Fruit fly (Drosophila melanogaster) Kc167 (cell line): ENCODE results near the gene CG46313.

ENCODE experiments used
- Myc ChIP-seq: fragments of >200 bp; optimal IDR thresholded peaks from 2 replicates; lab custom pipeline; 2017; ENCODE audit warnings: missing external identifiers
- Sin3A ChIP-seq: fragments of >200 bp; optimal IDR thresholded peaks from 2 replicates; lab custom pipeline; 2018; ENCODE audit warnings: missing external identifiers
- h ChIP-seq: fragments of >200 bp; optimal IDR thresholded peaks from 3 replicates; lab custom pipeline; 2018; ENCODE audit warnings: missing external identifiers
- insv ChIP-seq: fragments of >200 bp; optimal IDR thresholded peaks from 3 replicates; lab custom pipeline; 2018; ENCODE audit warnings: missing external identifiers
- psq ChIP-seq: fragments of >200 bp; optimal IDR thresholded peaks from 2 replicates; lab custom pipeline; 2017; ENCODE audit warnings: missing external identifiers
- ttk ChIP-seq: sonication (Bioruptor generic); optimal IDR thresholded peaks from 2 replicates; lab custom pipeline; 2017; ENCODE audit warnings: missing external identifiers

The CG46313 gene

dm6 chr3R:26978241-26978640, at the start of gene CG46313, which contains the start of gene CG14253:
Gene CG46313 (plus strand): TSS chr3R:26978541.
Gene CG14253 (plus strand): TSS chr3R:26978541.
- TF ChIP-seq psq (lab: Kevin White, UChicago) (no peak), Myc (lab: Kevin White, UChicago) (no peak), ttk (lab: Kevin White, UChicago) (no peak), h (lab: Kevin White, UChicago) (no peak), insv (lab: Kevin White, UChicago) (no peak), Sin3A (lab: Kevin White, UChicago) (no peak)

dm6 chr3R:26933885-26934284, 44.5 kb upstream of the CG46313 start:
- TF ChIP-seq h (lab: Kevin White, UChicago) (no peak), ttk (lab: Kevin White, UChicago) (no peak), Sin3A (lab: Kevin White, UChicago) (no peak), psq (lab: Kevin White, UChicago) (no peak), Myc (lab: Kevin White, UChicago) (no peak), insv (lab: Kevin White, UChicago) (no peak)

dm6 chr3R:26934523-26934922, 43.8 kb upstream of the CG46313 start:
- no peak for TF ChIP-seq Myc (lab: Kevin White, UChicago)
- no peak for TF ChIP-seq h (lab: Kevin White, UChicago)
- no peak for TF ChIP-seq psq (lab: Kevin White, UChicago)
- no peak for TF ChIP-seq ttk (lab: Kevin White, UChicago)
- TF ChIP-seq Sin3A (lab: Kevin White, UChicago), result no peak
- no peak for TF ChIP-seq insv (lab: Kevin White, UChicago)

dm6 chr3R:26935400-26935799, 42.9 kb upstream of the CG46313 start:
- TF ChIP-seq ttk (lab: Kevin White, UChicago) (no peak), Sin3A (lab: Kevin White, UChicago) (no peak), insv (lab: Kevin White, UChicago) (no peak), Myc (lab: Kevin White, UChicago) (no peak), psq (lab: Kevin White, UChicago) (no peak), h (lab: Kevin White, UChicago) (no peak)

- TF ChIP-seq h (lab: Kevin White, UChicago) (no peak), insv (lab: Kevin White, UChicago) (no peak), Myc (lab: Kevin White, UChicago) (no peak), psq (lab: Kevin White, UChicago) (no peak), Sin3A (lab: Kevin White, UChicago) (no peak), ttk (lab: Kevin White, UChicago) (no peak)
Observed at dm6 chr3R:26936501-26936900, 41.8 kb upstream of the CG46313 start.

dm6 chr3R:26937423-26937822, 40.9 kb upstream of the CG46313 start:
- TF ChIP-seq h (lab: Kevin White, UChicago), result no peak
- TF ChIP-seq Myc (lab: Kevin White, UChicago), result no peak
- no peak for TF ChIP-seq insv (lab: Kevin White, UChicago)
- no peak for TF ChIP-seq ttk (lab: Kevin White, UChicago)
- TF ChIP-seq psq (lab: Kevin White, UChicago), result no peak
- no peak for TF ChIP-seq Sin3A (lab: Kevin White, UChicago)

- TF ChIP-seq h (lab: Kevin White, UChicago) (no peak), insv (lab: Kevin White, UChicago) (no peak), Sin3A (lab: Kevin White, UChicago) (no peak), psq (lab: Kevin White, UChicago) (no peak), ttk (lab: Kevin White, UChicago) (no peak), Myc (lab: Kevin White, UChicago) (no peak)
Observed at dm6 chr3R:26945233-26945632, 33.1 kb upstream of the CG46313 start, which contains the start of gene CG14252. Gene CG14252 (plus strand): TSS chr3R:26945534.

dm6 chr3R:26947296-26947880, 31.0 kb upstream of the CG46313 start, which contains the start of gene Spag1:
Gene Spag1 (plus strand): TSS chr3R:26947830.
- no peak for TF ChIP-seq Myc (lab: Kevin White, UChicago)
- TF ChIP-seq ttk (lab: Kevin White, UChicago), result no peak
- no peak for TF ChIP-seq psq (lab: Kevin White, UChicago)
- no peak for TF ChIP-seq insv (lab: Kevin White, UChicago)

dm6 chr3R:26952200-26952856, 26.0 kb upstream of the CG46313 start:
- no peak for TF ChIP-seq h (lab: Kevin White, UChicago)
- TF ChIP-seq insv (lab: Kevin White, UChicago), result no peak

dm6 chr3R:26952857-26953477, 25.4 kb upstream of the CG46313 start:
- TF ChIP-seq psq (lab: Kevin White, UChicago) (no peak), insv (lab: Kevin White, UChicago) (no peak), Myc (lab: Kevin White, UChicago) (no peak)

- TF ChIP-seq psq (lab: Kevin White, UChicago) (no peak), h (lab: Kevin White, UChicago) (no peak), ttk (lab: Kevin White, UChicago) (no peak), Sin3A (lab: Kevin White, UChicago) (no peak), insv (lab: Kevin White, UChicago) (no peak), Myc (lab: Kevin White, UChicago) (no peak)
Observed at dm6 chr3R:26953478-26953874, 24.9 kb upstream of the CG46313 start.
